Fruit fly (Drosophila melanogaster): ENCODE measurements around the gene CG12204.

dm6 chrX:19504170-19504765 is 10.1 kb upstream of the CG12204 start:
- TF ChIP-seq repo (GFP tag; optimal IDR thresholded peaks at IDR 0.05) (no peak), CG6689 (GFP tag; IDR thresholded peaks at IDR 0.05) (no peak), CG13894 (tag; optimal IDR thresholded peaks at IDR 0.05) (peak; percentile 93), CG8478 (optimal IDR thresholded peaks at IDR 0.05) (no peak), CTCF (GFP tag; optimal IDR thresholded peaks at IDR 0.05) (no peak), cwo (GFP tag; optimal IDR thresholded peaks at IDR 0.05) (no peak), CG3065 (GFP tag; optimal IDR thresholded peaks at IDR 0.05) (no peak), Abd-B (GFP tag; optimal IDR thresholded peaks at IDR 0.05) (no peak), CG12071 (GFP tag; optimal IDR thresholded peaks at IDR 0.05) (no peak), CG10462 (GFP tag; optimal IDR thresholded peaks at IDR 0.05) (no peak), Mad (GFP tag; optimal IDR thresholded peaks at IDR 0.05) (no peak)

Data from whole organism, embryonic.